Worm (Caenorhabditis elegans) whole organism, L2 larva: ENCODE measurements around the gene B0303.14.
A peak's percentile ranks its signal among the peaks of the same experiment; 100 is the strongest.

Experiments
- C34F6.9 ChIP-seq: fragments of 150-350 bp; optimal IDR thresholded peaks from 2 replicates; lab custom pipeline; 2014; ENCODE audit warnings: missing biosample characterization, missing genetic modification characterization
- R02D3.7 ChIP-seq: fragments of 150-350 bp; optimal IDR thresholded peaks from 2 replicates; lab custom pipeline; 2014; ENCODE audit warnings: missing biosample characterization, missing genetic modification characterization
- Y55F3AM.14 ChIP-seq: fragments of 200-800 bp; sonication (Bioruptor generic); optimal IDR thresholded peaks from 2 replicates; lab custom pipeline; 2018; ENCODE audit warnings: mild to moderate bottlenecking, missing genetic modification characterization, missing compliant biosample characterization
- alr-1 ChIP-seq: fragments of 150-350 bp; optimal IDR thresholded peaks from 2 replicates; lab custom pipeline; 2014; ENCODE audit warnings: missing biosample characterization, missing genetic modification characterization
- aly-2 ChIP-seq: fragments of 150-350 bp; optimal IDR thresholded peaks from 2 replicates; lab custom pipeline; 2014; ENCODE audit warnings: missing biosample characterization, missing genetic modification characterization
- blmp-1 ChIP-seq: sonication (generic microtip); optimal IDR thresholded peaks from 2 replicates; lab custom pipeline; 2017; ENCODE audit warnings: missing genetic modification characterization, mild to moderate bottlenecking, missing compliant biosample characterization, antibody characterized with exemption, moderate library complexity; ENCODE audit not compliant: insufficient read depth
- ceh-82 ChIP-seq: fragments of 150-350 bp; optimal IDR thresholded peaks from 2 replicates; lab custom pipeline; 2014; ENCODE audit warnings: missing biosample characterization, missing genetic modification characterization
- lin-11 ChIP-seq: fragments of 150-350 bp; sonication (generic microtip); optimal IDR thresholded peaks from 2 replicates; lab custom pipeline; 2014; ENCODE audit warnings: missing biosample characterization, missing genetic modification characterization, inconsistent platforms, mixed read lengths
- lin-13 ChIP-seq: fragments of 150-350 bp; optimal IDR thresholded peaks from 2 replicates; lab custom pipeline; 2014; ENCODE audit warnings: missing biosample characterization, missing genetic modification reagents, missing genetic modification characterization
- mab-5 ChIP-seq: fragments of 150-350 bp; optimal IDR thresholded peaks from 2 replicates; lab custom pipeline; 2014; ENCODE audit warnings: missing biosample characterization, missing genetic modification characterization
- nhr-6 ChIP-seq: fragments of 150-350 bp; optimal IDR thresholded peaks from 2 replicates; lab custom pipeline; 2014; ENCODE audit warnings: missing biosample characterization, missing genetic modification characterization
- unc-62 ChIP-seq: fragments of 150-350 bp; optimal IDR thresholded peaks from 2 replicates; lab custom pipeline; 2014; ENCODE audit warnings: missing biosample characterization, missing genetic modification reagents, missing genetic modification characterization
- zag-1 ChIP-seq: fragments of 150-350 bp; optimal IDR thresholded peaks from 2 replicates; lab custom pipeline; 2014; ENCODE audit warnings: missing biosample characterization, missing genetic modification characterization

ce11 chrIII:8739786-8740185, 23.8 kb upstream of the B0303.14 start:
- TF ChIP-seq R02D3.7, result no peak
- TF ChIP-seq Y55F3AM.14, result no peak
- TF ChIP-seq lin-13 (GFP tag; lab: Kevin White, UChicago), result no peak
- TF ChIP-seq blmp-1 (tag; lab: Kevin White, UChicago), result no peak
- TF ChIP-seq unc-62 (GFP tag; lab: Kevin White, UChicago), result no peak
- TF ChIP-seq lin-11 (tag; lab: Kevin White, UChicago), result no peak
- TF ChIP-seq aly-2, result no peak
- no peak for TF ChIP-seq zag-1
- no peak for TF ChIP-seq mab-5 (tag; lab: Kevin White, UChicago)
- TF ChIP-seq ceh-82 (tag; lab: Kevin White, UChicago), result no peak
- TF ChIP-seq alr-1 (tag; lab: Kevin White, UChicago), result no peak
- TF ChIP-seq nhr-6 (tag; lab: Kevin White, UChicago), result no peak
- TF ChIP-seq C34F6.9 (tag; lab: Kevin White, UChicago), result peak; percentile 40
